Fruit fly (Drosophila melanogaster) whole organism, embryonic: ENCODE measurements around the gene CG12347.

Experiments used
- Bdp1 ChIP-seq: fragments of 200-800 bp; sonication (Bioruptor generic); optimal IDR thresholded peaks from 3 replicates; lab custom pipeline; 2016; ENCODE audit warnings: missing biosample characterization, missing genetic modification characterization
- CG16779 ChIP-seq: fragments of 200-800 bp; sonication (Bioruptor generic); IDR thresholded peaks from 2 replicates; pipeline ENCODE4 v1.3.6; 2022; ENCODE audit warnings: missing biosample characterization, missing genetic modification characterization
- CG18476 ChIP-seq: fragments of 200-800 bp; sonication (Bioruptor generic); optimal IDR thresholded peaks from 2 replicates; lab custom pipeline; 2016; ENCODE audit warnings: missing biosample characterization, mild to moderate bottlenecking, missing genetic modification characterization
- CG2129 ChIP-seq: fragments of 200-800 bp; sonication (Bioruptor generic); IDR thresholded peaks from 2 replicates; pipeline ENCODE4 v1.3.6; 2022; ENCODE audit warnings: missing biosample characterization, missing genetic modification characterization; ENCODE audit not compliant: partially characterized antibody
- CG30020 ChIP-seq: fragments of 200-800 bp; optimal IDR thresholded peaks from 2 replicates; lab custom pipeline; 2019; ENCODE audit warnings: missing biosample characterization, mild to moderate bottlenecking, missing genetic modification characterization, moderate library complexity
- CG8944 ChIP-seq: fragments of 200-800 bp; sonication (Bioruptor generic); optimal IDR thresholded peaks from 3 replicates; lab custom pipeline; 2016; ENCODE audit warnings: missing biosample characterization, missing genetic modification characterization
- NC2β ChIP-seq: fragments of 200-800 bp; sonication (Bioruptor generic); optimal IDR thresholded peaks from 2 replicates; lab custom pipeline; 2016; ENCODE audit warnings: missing biosample characterization, missing genetic modification characterization
- Nf-YB ChIP-seq: fragments of 200-800 bp; sonication (Bioruptor generic); optimal IDR thresholded peaks from 3 replicates; lab custom pipeline; 2019; ENCODE audit warnings: missing biosample characterization, mild to moderate bottlenecking, missing genetic modification characterization, moderate library complexity
- ase ChIP-seq: fragments of 200-800 bp; sonication (Bioruptor generic); IDR thresholded peaks from 3 replicates; pipeline ENCODE4 v1.3.6; 2022; ENCODE audit warnings: missing biosample characterization, missing genetic modification characterization
- fru ChIP-seq: fragments of >200 bp; optimal IDR thresholded peaks from 2 replicates; lab custom pipeline; 2017
- knrl ChIP-seq: fragments of 200-800 bp; sonication (Bioruptor generic); IDR thresholded peaks from 3 replicates; pipeline ENCODE4 v1.3.6; 2022; ENCODE audit warnings: missing biosample characterization, missing genetic modification characterization; ENCODE audit not compliant: partially characterized antibody
- repo ChIP-seq: fragments of 200-800 bp; sonication (Bioruptor generic); optimal IDR thresholded peaks from 2 replicates; lab custom pipeline; 2016; ENCODE audit warnings: missing biosample characterization, missing genetic modification characterization

- TF ChIP-seq CG16779 (GFP tag; lab: Robert Waterston, UW): no peak
- no peak for TF ChIP-seq ase (GFP tag; lab: Robert Waterston, UW)
- no peak for TF ChIP-seq CG18476 (GFP tag; lab: Kevin White, UChicago)
- no peak for TF ChIP-seq knrl
- TF ChIP-seq NC2β (GFP tag; lab: Kevin White, UChicago): no peak
- no peak for TF ChIP-seq CG30020 (tag; lab: Kevin White, UChicago)
- TF ChIP-seq CG8944: no peak
- no peak for TF ChIP-seq fru (lab: Kevin White, UChicago)
- TF ChIP-seq CG2129 (GFP tag; lab: Robert Waterston, UW): no peak
- no peak for TF ChIP-seq Nf-YB (GFP tag; lab: Kevin White, UChicago)
- no peak for TF ChIP-seq repo (GFP tag; lab: Kevin White, UChicago)
- no peak for TF ChIP-seq Bdp1 (GFP tag; lab: Kevin White, UChicago)
Observed at dm6 chr3R:17952412-17952811, 46.2 kb downstream of the CG12347 start.
